Worm (Caenorhabditis elegans) whole organism, L4/young adult: Measurements from ENCODE around the gene sru-7.

Experiments used
- W03F9.2 ChIP-seq: fragments of 150-350 bp; optimal IDR thresholded peaks from 2 replicates; lab custom pipeline; 2014; ENCODE audit warnings: missing biosample characterization, missing genetic modification characterization
- dao-5 ChIP-seq: sonication (generic microtip); optimal IDR thresholded peaks from 2 replicates; lab custom pipeline; 2016; ENCODE audit warnings: missing genotype, missing genetic modification characterization, moderate library complexity, missing compliant biosample characterization

- no peak for TF ChIP-seq W03F9.2 (tag; lab: Kevin White, UChicago)
- TF ChIP-seq dao-5 (tag; lab: Kevin White, UChicago): no peak
Measured at ce11 chrIV:8456899-8457298, 35.4 kb upstream of the sru-7 start, which contains the start of gene syx-4.
